Fruit fly (Drosophila melanogaster) S2 (cell line): ENCODE data around the gene Ocho.

ENCODE experiments used
- CG8478 ChIP-seq: fragments of >200 bp; optimal IDR thresholded peaks from 2 replicates; lab custom pipeline; 2018
- CTCF ChIP-seq, 2 experiments: fragments of >200 bp; optimal IDR thresholded peaks; 2 replicates each; lab custom pipeline; 2018

DNA sequence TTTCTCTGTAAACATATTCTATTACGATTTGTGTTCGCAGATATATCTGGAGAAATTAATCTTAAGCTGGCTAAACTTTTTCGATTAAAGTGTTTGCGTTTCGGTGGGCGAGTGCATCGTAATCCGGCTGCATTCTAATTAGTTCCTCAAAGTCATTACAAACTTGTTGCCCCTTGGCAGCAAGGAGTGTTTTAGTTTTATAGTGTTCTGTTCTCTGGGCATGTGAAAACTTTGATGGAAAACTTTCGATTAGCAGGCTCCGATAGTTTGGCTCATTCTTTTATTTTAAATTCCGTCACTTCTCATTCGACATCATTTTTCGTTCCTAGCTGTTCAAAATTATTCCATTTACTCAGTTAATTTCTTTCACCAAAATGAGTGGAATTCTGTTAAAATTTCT is 48.5 kb downstream of the Ocho start, which contains the start of gene CG32148:
- TF ChIP-seq CG8478, result no peak
- no peak for TF ChIP-seq CTCF (optimal IDR thresholded peaks at IDR 0.05; lab: Kevin White, UChicago)
